Worm (Caenorhabditis elegans) whole organism, L4 larva: Measurements from ENCODE around the gene C08B6.5.

ENCODE experiments used
- F10B5.3 ChIP-seq: sonication (generic microtip); optimal IDR thresholded peaks from 2 replicates; lab custom pipeline; 2016; ENCODE audit warnings: mild to moderate bottlenecking, missing genetic modification characterization, missing compliant biosample characterization
- F37D6.2 ChIP-seq: sonication (generic microtip); optimal IDR thresholded peaks from 2 replicates; lab custom pipeline; 2016; ENCODE audit warnings: mild to moderate bottlenecking, missing genetic modification characterization, missing compliant biosample characterization
- F49E8.2 ChIP-seq: sonication (generic microtip); optimal IDR thresholded peaks from 2 replicates; lab custom pipeline; 2016; ENCODE audit warnings: missing compliant biosample characterization, mild to moderate bottlenecking, missing genetic modification characterization, borderline replicate concordance
- R02D3.7 ChIP-seq: fragments of 150-350 bp; sonication (generic microtip); optimal IDR thresholded peaks from 3 replicates; lab custom pipeline; 2014; ENCODE audit warnings: missing biosample characterization, missing genetic modification characterization
- Y105C5A.15 ChIP-seq: fragments of 200-800 bp; sonication (Bioruptor generic); IDR thresholded peaks from 2 replicates; pipeline ENCODE4 v1.3.6; 2022; ENCODE audit warnings: missing genetic modification characterization, missing compliant biosample characterization
- ZK337.2 ChIP-seq: fragments of 200-800 bp; sonication (Bioruptor generic); IDR thresholded peaks from 2 replicates; pipeline ENCODE4 v1.3.6; 2022; ENCODE audit warnings: missing genetic modification reagents, missing genetic modification characterization, missing compliant biosample characterization
- ZK546.5 ChIP-seq, 2 experiments: sonication (generic microtip); optimal IDR thresholded peaks; 2 replicates each; lab custom pipeline; 2017; ENCODE audit warnings: missing biosample characterization in 2 of 2, missing genetic modification characterization in 2 of 2
- aha-1 ChIP-seq: fragments of 150-350 bp; peaks from one replicate; lab custom pipeline; 2014; ENCODE audit warnings: missing biosample characterization, missing genetic modification characterization
- aly-2 ChIP-seq: sonication (generic microtip); optimal IDR thresholded peaks from 2 replicates; lab custom pipeline; 2018; ENCODE audit warnings: missing biosample characterization, missing genetic modification characterization
- ama-1 ChIP-seq: fragments of 150-350 bp; optimal IDR thresholded peaks from 2 replicates; lab custom pipeline; 2014; ENCODE audit warnings: inconsistent platforms, mixed read lengths
- attf-4 ChIP-seq: sonication (generic microtip); optimal IDR thresholded peaks from 3 replicates; lab custom pipeline; 2017; ENCODE audit warnings: missing biosample characterization, missing genetic modification characterization
- ceh-32 ChIP-seq: sonication (generic microtip); optimal IDR thresholded peaks from 2 replicates; lab custom pipeline; 2016; ENCODE audit warnings: mild to moderate bottlenecking, missing genetic modification characterization, missing compliant biosample characterization; ENCODE audit not compliant: poor library complexity
- ces-1 ChIP-seq: fragments of 150-350 bp; sonication (generic microtip); optimal IDR thresholded peaks from 4 replicates; lab custom pipeline; 2014; ENCODE audit warnings: missing biosample characterization, missing genetic modification reagents, missing genetic modification characterization
- cey-2 ChIP-seq: sonication (generic microtip); optimal IDR thresholded peaks from 3 replicates; lab custom pipeline; 2017; ENCODE audit warnings: missing genetic modification characterization, mild to moderate bottlenecking, missing compliant biosample characterization, antibody characterized with exemption, borderline replicate concordance; ENCODE audit not compliant: insufficient read depth
- daf-12 ChIP-seq: fragments of 150-350 bp; optimal IDR thresholded peaks from 2 replicates; lab custom pipeline; 2014; ENCODE audit warnings: missing biosample characterization, missing genetic modification reagents, missing genetic modification characterization
- daf-19 ChIP-seq: fragments of 200-800 bp; sonication (Bioruptor generic); conservative IDR thresholded peaks from 2 replicates; pipeline ENCODE4 v1.3.6; 2022; ENCODE audit warnings: missing genetic modification characterization, missing compliant biosample characterization
- dmd-6 ChIP-seq: fragments of 200-800 bp; sonication (Bioruptor generic); IDR thresholded peaks from 2 replicates; pipeline ENCODE4 v1.3.6; 2022; ENCODE audit warnings: missing genetic modification reagents, missing genetic modification characterization, missing compliant biosample characterization
- dpl-1 ChIP-seq: fragments of 150-350 bp; optimal IDR thresholded peaks from 2 replicates; lab custom pipeline; 2014; ENCODE audit warnings: missing biosample characterization, missing genetic modification reagents, missing genetic modification characterization
- duxl-1 ChIP-seq: sonication (generic microtip); optimal IDR thresholded peaks from 2 replicates; lab custom pipeline; 2016; ENCODE audit warnings: mild to moderate bottlenecking, missing genetic modification characterization, moderate library complexity, missing compliant biosample characterization; ENCODE audit not compliant: poor library complexity
- fkh-10 ChIP-seq: fragments of 150-350 bp; optimal IDR thresholded peaks from 2 replicates; lab custom pipeline; 2014; ENCODE audit warnings: missing biosample characterization, missing genetic modification reagents, missing genetic modification characterization
- lim-7 ChIP-seq: fragments of 200-800 bp; sonication (Bioruptor generic); IDR thresholded peaks from 2 replicates; pipeline ENCODE4 v1.3.6; 2022; ENCODE audit warnings: missing genetic modification characterization, missing compliant biosample characterization
- lin-29 ChIP-seq: fragments of 200-800 bp; sonication (Bioruptor generic); IDR thresholded peaks from 2 replicates; pipeline ENCODE4 v1.3.6; 2022; ENCODE audit warnings: missing genetic modification reagents, missing genetic modification characterization, missing compliant biosample characterization
- mes-2 ChIP-seq: sonication (generic microtip); optimal IDR thresholded peaks from 2 replicates; lab custom pipeline; 2016; ENCODE audit warnings: missing genotype, mild to moderate bottlenecking, missing genetic modification characterization, missing compliant biosample characterization; ENCODE audit not compliant: poor library complexity, severe bottlenecking
- mxl-3 ChIP-seq: fragments of 200-800 bp; sonication (Bioruptor generic); optimal IDR thresholded peaks from 2 replicates; lab custom pipeline; 2018; ENCODE audit warnings: mild to moderate bottlenecking, missing genetic modification characterization, missing compliant biosample characterization
- nhr-10 ChIP-seq: fragments of 150-350 bp; optimal IDR thresholded peaks from 2 replicates; lab custom pipeline; 2014; ENCODE audit warnings: missing biosample characterization, missing genetic modification characterization
- nhr-42 ChIP-seq: fragments of 200-800 bp; sonication (Bioruptor generic); IDR thresholded peaks from 2 replicates; pipeline ENCODE4 v1.3.6; 2022; ENCODE audit warnings: missing genetic modification characterization, missing compliant biosample characterization
- nhr-6 ChIP-seq: fragments of 150-350 bp; optimal IDR thresholded peaks from 2 replicates; lab custom pipeline; 2014; ENCODE audit warnings: missing biosample characterization, missing genetic modification characterization
- nhr-77 ChIP-seq: fragments of 150-350 bp; optimal IDR thresholded peaks from 2 replicates; lab custom pipeline; 2014; ENCODE audit warnings: missing biosample characterization, missing genetic modification characterization
- saeg-2 ChIP-seq: fragments of 200-800 bp; sonication (Bioruptor generic); IDR thresholded peaks from 2 replicates; pipeline ENCODE4 v1.3.6; 2022; ENCODE audit warnings: missing genetic modification reagents, missing genetic modification characterization, missing compliant biosample characterization
- skn-1 ChIP-seq: fragments of 150-350 bp; optimal IDR thresholded peaks from 2 replicates; lab custom pipeline; 2014; ENCODE audit warnings: missing biosample characterization, missing genetic modification characterization
- snpc-4 ChIP-seq: fragments of 150-350 bp; optimal IDR thresholded peaks from 2 replicates; lab custom pipeline; 2014; ENCODE audit warnings: missing biosample characterization, missing genetic modification characterization
- tag-97 ChIP-seq: fragments of 200-800 bp; sonication (Bioruptor generic); IDR thresholded peaks from 2 replicates; pipeline ENCODE4 v1.3.6; 2022; ENCODE audit warnings: missing genetic modification characterization, missing compliant biosample characterization
- unc-62 ChIP-seq, 3 experiments: fragments of 150-350 bp in 1 of 3; sonication (generic microtip); optimal IDR thresholded peaks in 2 of 3; peaks in 1 of 3; 1 replicate in 1 of 3; 2 replicates in 2 of 3; lab custom pipeline; 2014 to 2017; ENCODE audit warnings: missing biosample characterization in 3 of 3, missing genetic modification characterization in 3 of 3, missing genetic modification reagents in 3 of 3, missing genotype in 1 of 3
- vab-7 ChIP-seq: fragments of 200-800 bp; sonication (Bioruptor generic); IDR thresholded peaks from 2 replicates; pipeline ENCODE4 v1.3.6; 2022; ENCODE audit warnings: missing genetic modification reagents, missing genetic modification characterization, missing compliant biosample characterization
- zip-11 ChIP-seq: fragments of 200-800 bp; sonication (Bioruptor generic); IDR thresholded peaks from 2 replicates; pipeline ENCODE4 v1.3.6; 2022; ENCODE audit warnings: missing genetic modification characterization, missing compliant biosample characterization
- ztf-7 ChIP-seq: fragments of 150-350 bp; optimal IDR thresholded peaks from 2 replicates; lab custom pipeline; 2014; ENCODE audit warnings: missing biosample characterization, missing genetic modification characterization

C08B6.5 gene

DNA sequence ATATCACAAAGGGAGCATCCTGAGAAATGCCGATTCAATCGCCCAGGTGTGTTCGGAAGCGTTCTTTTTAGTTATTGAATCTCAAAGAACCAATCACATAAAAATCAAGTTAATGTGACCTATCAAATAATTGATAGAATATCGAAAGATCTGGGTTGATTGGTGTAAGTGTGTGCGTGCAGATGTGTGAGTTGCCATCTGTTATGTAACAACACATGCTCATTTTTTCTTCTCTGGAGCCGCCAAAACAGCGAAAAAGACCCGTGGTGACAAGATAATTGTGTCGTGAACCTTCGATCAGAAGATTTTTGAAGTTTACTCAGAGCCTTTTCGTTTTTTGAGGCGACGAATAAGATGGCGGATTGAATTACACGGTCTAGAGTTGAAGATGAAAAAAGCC lies 29.2 kb downstream of the C08B6.5 start (continued):
- no peak for TF ChIP-seq dpl-1
- no peak for TF ChIP-seq ZK546.5 (tag; optimal IDR thresholded peaks at IDR 0.05; lab: Kevin White, UChicago)

DNA sequence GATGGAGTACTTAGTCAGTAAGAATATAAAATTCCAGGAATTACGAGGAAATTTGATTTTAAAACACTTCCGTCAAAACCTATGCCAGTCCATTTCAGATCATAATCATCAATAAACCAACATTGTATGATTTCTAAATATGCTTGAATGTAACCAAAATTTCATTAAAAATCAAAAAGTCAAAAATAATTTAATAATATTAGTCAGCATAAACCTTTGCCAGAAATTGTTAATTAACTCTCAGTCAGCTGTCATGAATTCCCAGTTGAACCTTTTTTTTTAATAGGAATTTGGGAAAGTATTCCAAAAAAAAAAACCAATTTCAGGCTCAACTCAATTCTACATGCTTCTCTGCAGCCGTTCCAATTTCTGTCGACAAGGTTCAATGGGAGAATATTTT lies 30.8 kb downstream of the C08B6.5 start, which contains the start of gene srsx-26:
TSS of gene srsx-26 (plus strand) at position 301 of the 400 bp plus-strand sequence.
- TF ChIP-seq R02D3.7 (tag; lab: Kevin White, UChicago) (no peak), attf-4 (tag; lab: Kevin White, UChicago) (no peak), aly-2 (tag; lab: Kevin White, UChicago) (no peak), tag-97 (GFP tag; lab: Robert Waterston, UW) (no peak), skn-1 (tag; lab: Kevin White, UChicago) (no peak), nhr-6 (tag; lab: Kevin White, UChicago) (no peak), F10B5.3 (tag; lab: Kevin White, UChicago) (no peak), dmd-6 (GFP tag; lab: Robert Waterston, UW) (no peak), daf-19 (GFP tag; lab: Robert Waterston, UW) (no peak)

DNA sequence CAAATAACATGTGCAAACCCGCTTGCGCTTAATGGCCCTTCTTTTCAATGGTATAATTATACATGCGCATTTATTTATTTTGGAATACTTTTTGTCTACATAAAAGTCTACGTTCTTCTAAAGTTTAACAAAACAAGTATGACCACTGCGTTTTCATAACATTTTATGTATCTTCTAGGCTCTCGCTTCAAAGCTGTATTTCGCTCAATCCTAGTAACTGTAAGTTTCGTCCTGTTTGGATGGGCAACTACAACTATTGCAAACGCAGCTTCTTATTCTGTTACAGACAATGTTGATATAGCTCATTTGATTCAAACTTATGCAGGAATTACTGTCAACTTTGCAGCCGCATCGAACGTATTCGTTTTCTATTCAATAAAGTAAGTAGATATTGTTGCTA lies 32.2 kb downstream of the C08B6.5 start, which contains the start of gene srsx-27:
TSS of gene srsx-27 (plus strand) at position 301 of the 400 bp plus-strand sequence.
- TF ChIP-seq lim-7 (GFP tag; lab: Robert Waterston, UW) (no peak), cey-2 (tag; lab: Kevin White, UChicago) (no peak), F49E8.2 (no peak), ces-1 (GFP tag; lab: Kevin White, UChicago) (no peak), snpc-4 (tag; lab: Kevin White, UChicago) (no peak), R02D3.7 (tag; lab: Kevin White, UChicago) (no peak), Y105C5A.15 (GFP tag; lab: Robert Waterston, UW) (no peak), daf-19 (GFP tag; lab: Robert Waterston, UW) (no peak), duxl-1 (tag; lab: Kevin White, UChicago) (no peak), nhr-10 (no peak), daf-12 (no peak), nhr-6 (tag; lab: Kevin White, UChicago) (no peak), mes-2 (no peak), mxl-3 (no peak), vab-7 (GFP tag; lab: Robert Waterston, UW) (no peak), ceh-32 (tag; lab: Kevin White, UChicago) (no peak), ztf-7 (tag; lab: Kevin White, UChicago) (no peak), fkh-10 (GFP tag; lab: Kevin White, UChicago) (no peak), zip-11 (GFP tag; lab: Robert Waterston, UW) (no peak), lin-29 (no peak)

DNA sequence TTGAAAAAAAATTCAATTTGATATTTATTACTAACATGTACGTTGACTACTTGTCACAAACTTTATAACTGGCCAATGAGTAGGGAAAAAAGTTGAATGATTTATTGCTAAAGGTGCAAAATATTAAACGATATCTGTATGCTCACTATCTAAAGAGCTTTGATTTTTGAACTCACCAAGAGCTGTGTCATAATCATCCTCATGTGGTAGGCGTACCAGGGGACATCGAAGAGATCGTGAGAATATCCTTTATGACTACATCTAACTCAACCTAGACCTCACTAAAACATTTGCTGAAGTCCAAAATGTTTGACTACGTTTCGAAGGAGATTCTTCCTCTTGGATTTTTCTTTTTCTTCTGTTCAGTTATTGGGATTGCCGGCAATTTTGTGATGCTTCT lies 34.7 kb downstream of the C08B6.5 start, which contains the start of gene srsx-28:
TSS of gene srsx-28 (plus strand) at position 301 of the 400 bp plus-strand sequence.
- TF ChIP-seq ama-1 (no peak), unc-62 (GFP tag; optimal IDR thresholded peaks at IDR 0.05 in 1 of 2; lab: Kevin White, UChicago) (peak in 1 of 2 experiments; percentile 57), unc-62 (tag; optimal IDR thresholded peaks at IDR 0.05; lab: Kevin White, UChicago) (no peak)

DNA sequence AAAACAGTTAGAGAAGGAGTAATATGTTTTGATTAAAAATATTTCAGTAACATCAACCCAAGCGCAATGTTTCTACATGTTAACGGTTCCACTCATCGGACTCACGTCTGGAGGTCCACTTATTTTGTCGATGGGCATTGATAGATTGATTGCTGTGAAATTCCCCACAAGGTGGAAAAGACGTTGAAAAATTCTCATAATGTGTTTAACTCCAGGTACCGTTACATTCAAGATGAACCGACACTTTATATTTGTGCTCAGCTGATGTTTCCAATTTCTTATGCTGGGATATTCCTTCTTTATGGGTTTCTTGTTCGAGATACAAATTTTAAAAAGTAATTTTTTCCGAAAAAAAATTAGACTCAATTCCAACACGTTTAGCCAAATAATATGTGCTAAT lies 35.5 kb downstream of the C08B6.5 start:
- peak; percentile 94 for TF ChIP-seq aha-1
- no peak for TF ChIP-seq saeg-2

DNA sequence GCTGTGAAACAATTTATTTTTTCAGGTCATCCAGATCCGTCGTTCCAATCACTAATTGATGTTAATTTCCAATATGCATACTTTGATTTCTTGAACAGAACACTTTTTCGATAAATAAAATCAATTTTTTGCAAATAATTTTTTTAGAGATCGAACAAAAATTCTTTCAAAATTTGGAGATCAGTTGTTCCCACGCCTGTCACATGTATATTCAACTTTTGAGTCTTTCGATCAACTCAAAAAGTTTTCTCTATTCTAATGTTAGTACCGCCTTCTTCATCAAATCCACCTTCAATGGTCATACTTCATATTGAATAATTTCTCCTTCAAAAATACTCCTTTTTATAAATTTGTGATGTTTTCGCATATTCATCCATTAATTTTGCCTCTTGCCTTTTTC lies 37.1 kb downstream of the C08B6.5 start, which contains the start of gene srsx-29:
TSS of gene srsx-29 (plus strand) at position 301 of the 400 bp plus-strand sequence.
- TF ChIP-seq nhr-77 (no peak), nhr-10 (no peak), nhr-42 (GFP tag; lab: Robert Waterston, UW) (no peak), F37D6.2 (no peak), ZK337.2 (GFP tag; lab: Robert Waterston, UW) (no peak)
